Worm (Caenorhabditis elegans): ENCODE results near the gene sahd-1.

ce11 chrII:5494405-5494804, 20.3 kb downstream of the sahd-1 start, which contains the start of gene F12A10.6:
- TF ChIP-seq nhr-76 (tag; optimal IDR thresholded peaks at IDR 0.05) (no peak), sptf-1 (tag; optimal IDR thresholded peaks at IDR 0.05) (no peak), unc-120 (tag; optimal IDR thresholded peaks at IDR 0.05; ENCODE audit: poor library complexity, severe bottlenecking) (no peak), blmp-1 (tag; optimal IDR thresholded peaks at IDR 0.05) (no peak), mep-1 (tag; optimal IDR thresholded peaks at IDR 0.05) (no peak), pha-4 (tag; optimal IDR thresholded peaks at IDR 0.05) (no peak), lin-13 (tag; optimal IDR thresholded peaks at IDR 0.05) (no peak), mab-5 (tag; optimal IDR thresholded peaks at IDR 0.05) (no peak)
